Fruit fly (Drosophila melanogaster) whole organism, pupa: ENCODE measurements around the gene Mrm2.

Source experiments
- CG10348 ChIP-seq: fragments of 200-800 bp; sonication (Bioruptor generic); IDR thresholded peaks from 2 replicates; pipeline ENCODE4 v1.3.6; 2022; ENCODE audit warnings: missing biosample characterization, missing genetic modification characterization
- CG12605 ChIP-seq: fragments of 200-800 bp; sonication (Bioruptor generic); IDR thresholded peaks from 2 replicates; pipeline ENCODE4 v1.3.6; 2022; ENCODE audit warnings: missing biosample characterization, missing genetic modification characterization
- CG13204 ChIP-seq: fragments of 200-800 bp; sonication (Bioruptor generic); optimal IDR thresholded peaks from 2 replicates; lab custom pipeline; 2018; ENCODE audit warnings: missing biosample characterization, mild to moderate bottlenecking, missing genetic modification characterization, moderate library complexity
- CG14655 ChIP-seq: fragments of 200-800 bp; sonication (Bioruptor generic); optimal IDR thresholded peaks from 3 replicates; lab custom pipeline; 2017; ENCODE audit warnings: mild to moderate bottlenecking, missing biosample characterization, missing genetic modification reagents, missing genetic modification characterization
- CG15710 ChIP-seq: fragments of 200-800 bp; sonication (Bioruptor generic); optimal IDR thresholded peaks from 2 replicates; lab custom pipeline; 2018; ENCODE audit warnings: missing biosample characterization, mild to moderate bottlenecking, missing genetic modification characterization, moderate library complexity
- CG17806 ChIP-seq: fragments of 200-800 bp; sonication (Bioruptor generic); optimal IDR thresholded peaks from 2 replicates; lab custom pipeline; 2018; ENCODE audit warnings: missing biosample characterization, mild to moderate bottlenecking, missing genetic modification characterization, moderate library complexity
- CG32121 ChIP-seq: fragments of 200-800 bp; sonication (Bioruptor generic); IDR thresholded peaks from 2 replicates; pipeline ENCODE4 v1.3.6; 2022; ENCODE audit warnings: missing biosample characterization, missing genetic modification characterization
- CG34367 ChIP-seq: fragments of 200-800 bp; sonication (Bioruptor generic); optimal IDR thresholded peaks from 2 replicates; lab custom pipeline; 2018; ENCODE audit warnings: missing biosample characterization, mild to moderate bottlenecking, missing genetic modification characterization
- CG4496 ChIP-seq: fragments of 200-800 bp; sonication (Bioruptor generic); IDR thresholded peaks from 3 replicates; pipeline ENCODE4 v1.3.6; 2022; ENCODE audit warnings: missing biosample characterization, missing genetic modification characterization
- CG8159 ChIP-seq: fragments of 200-800 bp; sonication (Bioruptor generic); optimal IDR thresholded peaks from 3 replicates; lab custom pipeline; 2018; ENCODE audit warnings: missing biosample characterization, mild to moderate bottlenecking, missing genetic modification characterization, moderate library complexity
- CG8301 ChIP-seq: fragments of 200-800 bp; sonication (Bioruptor generic); optimal IDR thresholded peaks from 2 replicates; lab custom pipeline; 2018; ENCODE audit warnings: missing biosample characterization, mild to moderate bottlenecking, missing genetic modification characterization
- CG9948 ChIP-seq: fragments of 200-800 bp; sonication (Bioruptor generic); optimal IDR thresholded peaks from 2 replicates; lab custom pipeline; 2018; ENCODE audit warnings: missing biosample characterization, mild to moderate bottlenecking, missing genetic modification characterization, moderate library complexity
- D1 ChIP-seq: fragments of 200-800 bp; sonication (Bioruptor generic); optimal IDR thresholded peaks from 2 replicates; lab custom pipeline; 2018; ENCODE audit warnings: missing biosample characterization, mild to moderate bottlenecking, missing genetic modification characterization, moderate library complexity
- EcR ChIP-seq: fragments of 200-800 bp; sonication (Bioruptor generic); optimal IDR thresholded peaks from 3 replicates; lab custom pipeline; 2019; ENCODE audit warnings: missing biosample characterization, missing genetic modification characterization, mild to moderate bottlenecking, moderate library complexity, missing genetic modification reagents
- Ets98B ChIP-seq: fragments of 200-800 bp; sonication (Bioruptor generic); IDR thresholded peaks from 2 replicates; pipeline ENCODE4 v1.3.6; 2022; ENCODE audit warnings: missing biosample characterization, missing genetic modification characterization
- Pif1A ChIP-seq: fragments of 200-800 bp; sonication (Bioruptor generic); optimal IDR thresholded peaks from 3 replicates; lab custom pipeline; 2016; ENCODE audit warnings: missing biosample characterization, missing genetic modification characterization
- Pif1B ChIP-seq: fragments of 200-800 bp; sonication (Bioruptor generic); optimal IDR thresholded peaks from 3 replicates; lab custom pipeline; 2016; ENCODE audit warnings: missing biosample characterization, missing genetic modification characterization
- Snoo ChIP-seq: fragments of 200-800 bp; sonication (Bioruptor generic); optimal IDR thresholded peaks from 3 replicates; lab custom pipeline; 2017; ENCODE audit warnings: missing biosample characterization, mild to moderate bottlenecking, missing genetic modification characterization, inconsistent platforms
- fd96Ca ChIP-seq: fragments of 200-800 bp; sonication (Bioruptor generic); IDR thresholded peaks from 3 replicates; pipeline ENCODE4 v1.3.6; 2022; ENCODE audit warnings: missing biosample characterization, missing genetic modification characterization
- gl ChIP-seq: fragments of 200-800 bp; sonication (Bioruptor generic); optimal IDR thresholded peaks from 2 replicates; lab custom pipeline; 2018; ENCODE audit warnings: missing biosample characterization, mild to moderate bottlenecking, missing genetic modification characterization
- rn ChIP-seq: fragments of 200-800 bp; sonication (Bioruptor generic); IDR thresholded peaks from 2 replicates; pipeline ENCODE4 v1.3.6; 2022; ENCODE audit warnings: missing biosample characterization, missing genetic modification characterization

Gene Mrm2

dm6 chr3R:19836687-19837086 lies 24.7 kb upstream of the Mrm2 start, which contains the start of gene bnl:
Gene bnl, minus strand, starts transcription at chr3R:19836817.
- no peak; the same call in 2 of the 3 replicates for TF ChIP-seq fd96Ca (GFP tag; lab: Robert Waterston, UW)
- peak; percentile 80 for TF ChIP-seq CG12605 (GFP tag; lab: Robert Waterston, UW)
- TF ChIP-seq Snoo (tag; lab: Kevin White, UChicago) = peak; percentile 13
- no peak for TF ChIP-seq rn (GFP tag; lab: Robert Waterston, UW)
- no peak for TF ChIP-seq D1
- TF ChIP-seq CG9948 (tag; lab: Kevin White, UChicago) = no peak
- peak; percentile 18 for TF ChIP-seq CG34367
- peak; percentile 67 for TF ChIP-seq Pif1B (GFP tag; lab: Kevin White, UChicago)
- peak; percentile 75 for TF ChIP-seq Ets98B (GFP tag; lab: Robert Waterston, UW)
- no peak for TF ChIP-seq CG17806 (tag; lab: Kevin White, UChicago)
- no peak for TF ChIP-seq CG15710 (tag; lab: Kevin White, UChicago)
- TF ChIP-seq CG8301 (tag; lab: Kevin White, UChicago) = peak; percentile 28
- TF ChIP-seq gl (tag; lab: Kevin White, UChicago) = no peak
- TF ChIP-seq CG10348 (GFP tag; lab: Robert Waterston, UW) = no peak
- peak; percentile 75 for TF ChIP-seq CG32121 (GFP tag; lab: Robert Waterston, UW)
- no peak for TF ChIP-seq CG8159 (tag; lab: Kevin White, UChicago)
- TF ChIP-seq CG4496 (GFP tag; lab: Robert Waterston, UW) = peak; percentile 84
- no peak for TF ChIP-seq CG13204 (GFP tag; lab: Kevin White, UChicago)
- TF ChIP-seq Pif1A (GFP tag; lab: Kevin White, UChicago) = peak; percentile 56
- no peak for TF ChIP-seq EcR (GFP tag; lab: Kevin White, UChicago)
- peak; percentile 36 for TF ChIP-seq CG14655 (GFP tag; lab: Kevin White, UChicago)

- no peak for TF ChIP-seq CG8159 (tag; lab: Kevin White, UChicago)
- TF ChIP-seq Ets98B (GFP tag; lab: Robert Waterston, UW) = no peak
- no peak for TF ChIP-seq gl (tag; lab: Kevin White, UChicago)
- no peak for TF ChIP-seq CG10348 (GFP tag; lab: Robert Waterston, UW)
- TF ChIP-seq CG17806 (tag; lab: Kevin White, UChicago) = no peak
- no peak for TF ChIP-seq D1
- no peak for TF ChIP-seq CG14655 (GFP tag; lab: Kevin White, UChicago)
- no peak for TF ChIP-seq CG34367
- TF ChIP-seq CG12605 (GFP tag; lab: Robert Waterston, UW) = no peak
Measured at dm6 chr3R:19838925-19839601, 22.3 kb upstream of the Mrm2 start.

DNA sequence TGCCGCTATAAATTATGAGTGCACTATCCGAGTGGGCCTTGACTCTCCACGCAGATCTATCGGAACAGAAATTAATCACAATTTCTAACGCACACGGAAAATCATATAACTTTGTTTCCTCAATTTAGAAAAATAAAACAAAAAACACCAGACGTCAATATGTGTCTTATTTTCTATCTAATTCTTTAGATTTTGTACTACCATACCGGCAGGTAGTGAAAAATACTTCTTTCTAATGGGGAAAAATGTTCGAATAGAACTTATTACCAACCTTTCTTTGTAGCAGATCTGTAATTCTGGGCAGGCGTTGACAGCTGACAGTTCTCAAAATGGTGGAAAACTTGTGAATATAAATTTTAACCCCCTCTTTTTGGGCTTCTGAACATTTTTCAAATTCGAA lies 20.9 kb upstream of the Mrm2 start, which contains the start of gene CG31459:
Gene CG31459, plus strand, starts transcription at position 301 of the 400 bp plus-strand sequence.
- no peak for TF ChIP-seq D1
- no peak for TF ChIP-seq gl (tag; lab: Kevin White, UChicago)
- TF ChIP-seq CG10348 (GFP tag; lab: Robert Waterston, UW) = no peak
- TF ChIP-seq CG15710 (tag; lab: Kevin White, UChicago) = no peak
- TF ChIP-seq CG14655 (GFP tag; lab: Kevin White, UChicago) = no peak
- no peak for TF ChIP-seq CG4496 (GFP tag; lab: Robert Waterston, UW)
- no peak for TF ChIP-seq EcR (GFP tag; lab: Kevin White, UChicago)

dm6 chr3R:19843888-19844287 lies 17.5 kb upstream of the Mrm2 start:
- TF ChIP-seq CG32121 (GFP tag; lab: Robert Waterston, UW) (no peak), fd96Ca (GFP tag; lab: Robert Waterston, UW) (no peak), rn (GFP tag; lab: Robert Waterston, UW) (no peak), CG13204 (GFP tag; lab: Kevin White, UChicago) (no peak), CG8301 (tag; lab: Kevin White, UChicago) (no peak), CG8159 (tag; lab: Kevin White, UChicago) (no peak), CG12605 (GFP tag; lab: Robert Waterston, UW) (no peak), CG9948 (tag; lab: Kevin White, UChicago) (no peak)

DNA sequence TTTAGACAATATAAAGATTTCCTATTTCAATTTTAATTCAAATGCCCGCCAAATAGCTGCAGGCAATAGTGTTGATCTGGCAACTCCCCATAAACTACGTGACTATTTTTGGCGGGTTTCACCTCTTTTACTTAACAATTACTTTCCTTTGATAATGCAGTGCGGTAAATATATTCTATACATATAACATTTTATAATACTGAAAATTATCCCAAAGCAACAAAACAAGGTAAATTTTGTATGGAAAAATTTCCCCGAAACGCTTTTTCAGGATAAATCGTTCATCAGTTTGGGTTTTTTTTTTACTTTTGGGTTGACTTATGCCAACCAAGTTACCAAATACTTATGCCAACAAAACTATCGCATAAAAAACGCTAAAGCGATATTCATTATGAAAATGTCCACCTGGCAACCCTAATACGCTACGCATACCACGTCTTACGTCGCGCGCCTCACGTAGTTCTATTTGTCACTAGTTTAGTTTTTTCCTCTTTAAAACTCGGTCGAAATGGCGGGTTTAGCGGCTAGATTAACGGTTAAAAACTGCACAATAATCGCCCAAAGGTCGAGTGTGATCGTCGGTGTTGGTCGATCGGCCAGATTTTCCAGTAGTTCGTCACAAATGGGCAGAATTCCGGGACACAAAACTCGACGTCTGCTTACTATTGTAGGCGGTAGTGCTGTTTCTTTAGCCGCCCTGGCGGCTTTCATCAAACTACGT lies 14.4 kb upstream of the Mrm2 start, which contains the start of gene MICU3:
Gene MICU3, plus strand, starts transcription at position 442 of the 721 bp plus-strand sequence.
- TF ChIP-seq D1 = peak; percentile 53
- TF ChIP-seq Pif1A (GFP tag; lab: Kevin White, UChicago) = no peak
- no peak for TF ChIP-seq CG10348 (GFP tag; lab: Robert Waterston, UW)
- 0 out of 2 replicates have a peak, but pooled peaks have one; percentile 29 for TF ChIP-seq CG32121 (GFP tag; lab: Robert Waterston, UW)
- TF ChIP-seq fd96Ca (GFP tag; lab: Robert Waterston, UW) = peak; percentile 53; the same call in 2 of the 3 replicates
- TF ChIP-seq Ets98B (GFP tag; lab: Robert Waterston, UW) = peak; percentile 51; the same call in 1 of the 2 replicates
- peak; percentile 58; the same call in 2 of the 3 replicates for TF ChIP-seq CG4496 (GFP tag; lab: Robert Waterston, UW)
